Fruit fly (Drosophila melanogaster): ENCODE data around the gene Bro.

DNA sequence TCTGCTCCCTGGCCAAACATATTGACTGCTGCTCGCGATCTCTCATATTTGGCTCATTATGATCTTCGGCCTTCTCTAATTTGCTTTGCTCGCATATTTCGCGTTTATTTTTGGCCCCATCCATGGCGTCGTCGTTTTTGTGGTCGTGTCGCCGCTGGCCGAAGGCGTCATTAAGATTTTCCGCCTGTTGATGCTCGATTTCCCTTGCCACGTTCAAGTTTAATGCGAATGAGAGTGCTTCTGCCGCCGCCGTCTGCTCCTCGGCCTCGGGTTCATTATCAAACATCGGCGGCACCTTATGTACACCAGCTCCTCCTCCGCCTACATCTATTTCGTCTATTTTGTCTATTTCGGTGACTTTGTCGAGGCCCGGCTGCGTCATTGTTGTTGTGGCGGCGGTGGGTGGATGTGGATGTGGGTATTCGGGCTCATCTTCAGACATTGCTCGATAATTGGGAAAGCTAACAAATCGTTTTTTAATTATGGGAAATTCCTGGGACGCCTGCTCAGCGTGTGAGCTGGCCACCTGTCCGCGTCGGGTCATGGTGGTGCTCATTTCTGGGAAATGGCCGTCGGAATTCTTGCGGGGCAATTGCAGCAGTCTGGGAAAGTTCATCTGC lies 33.1 kb upstream of the Bro start:
- TF ChIP-seq CTCF (optimal IDR thresholded peaks at IDR 0.05): no peak
- no peak for TF ChIP-seq CG8478 (optimal IDR thresholded peaks at IDR 0.05)

All from S2 (cell line).